Fruit fly (Drosophila melanogaster) whole organism, wandering third instar larva: ENCODE measurements around the gene CG5555.

Experiments used
- CG32264 ChIP-seq: fragments of 200-800 bp; sonication (Bioruptor generic); optimal IDR thresholded peaks from 2 replicates; lab custom pipeline; 2016; ENCODE audit warnings: missing biosample characterization, missing genetic modification characterization
- CG9705 ChIP-seq: fragments of 200-800 bp; sonication (Bioruptor generic); optimal IDR thresholded peaks from 2 replicates; lab custom pipeline; 2018; ENCODE audit warnings: missing biosample characterization, mild to moderate bottlenecking, missing genetic modification characterization
- CrebA ChIP-seq: fragments of 200-800 bp; sonication (Bioruptor generic); optimal IDR thresholded peaks from 2 replicates; lab custom pipeline; 2016; ENCODE audit warnings: missing biosample characterization, mild to moderate bottlenecking, missing genetic modification characterization, borderline replicate concordance
- Hnf4 ChIP-seq: fragments of 200-800 bp; sonication (Bioruptor generic); optimal IDR thresholded peaks from 2 replicates; lab custom pipeline; 2016; ENCODE audit warnings: missing biosample characterization, mild to moderate bottlenecking, missing genetic modification characterization
- N ChIP-seq: fragments of >200 bp; optimal IDR thresholded peaks from 2 replicates; lab custom pipeline; 2018; ENCODE audit warnings: missing biosample characterization, missing external identifiers, missing genetic modification characterization
- OdsH ChIP-seq: fragments of 200-800 bp; sonication (Bioruptor generic); optimal IDR thresholded peaks from 2 replicates; lab custom pipeline; 2016; ENCODE audit warnings: missing biosample characterization, mild to moderate bottlenecking, missing genetic modification characterization
- brk ChIP-seq: fragments of 200-800 bp; sonication (Bioruptor generic); optimal IDR thresholded peaks from 2 replicates; lab custom pipeline; 2016; ENCODE audit warnings: missing biosample characterization, mild to moderate bottlenecking, missing genetic modification characterization
- dl ChIP-seq, 2 experiments: fragments of 175-275, 200-275 bp in 1 of 2; fragments of 200-275 bp in 1 of 2; sonication (Bioruptor generic); optimal IDR thresholded peaks; lab custom pipeline; 2018; ENCODE audit warnings: mild to moderate bottlenecking in 2 of 2, missing biosample characterization in 2 of 2, missing genetic modification characterization in 2 of 2, moderate library complexity in 2 of 2; ENCODE audit not compliant: partially characterized antibody in 2 of 2, insufficient read depth in 1 of 2
- usp ChIP-seq: fragments of >200 bp; optimal IDR thresholded peaks from 2 replicates; lab custom pipeline; 2017; ENCODE audit warnings: missing biosample characterization, missing genetic modification characterization

DNA sequence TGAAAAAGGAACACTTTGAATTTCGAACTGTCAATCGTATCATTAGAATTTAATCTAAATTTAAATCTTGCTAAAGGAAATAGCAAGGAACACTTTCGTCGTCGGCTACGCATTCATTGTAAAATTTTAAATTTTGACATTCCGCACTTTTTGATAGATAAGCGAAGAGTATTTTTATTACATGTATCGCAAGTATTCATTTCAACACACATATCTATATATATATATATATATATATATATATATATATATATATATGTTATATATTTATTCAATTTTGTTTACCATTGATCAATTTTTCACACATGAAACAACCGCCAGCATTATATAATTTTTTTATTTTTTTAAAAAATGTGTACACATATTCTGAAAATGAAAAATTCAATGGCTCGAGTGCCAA, 20.6 kb downstream of the CG5555 start, which contains the start of gene CG11779:
- TF ChIP-seq CG32264 (GFP tag; lab: Kevin White, UChicago), result no peak
- TF ChIP-seq OdsH (GFP tag; lab: Kevin White, UChicago), result no peak
- TF ChIP-seq Hnf4 (GFP tag; lab: Kevin White, UChicago), result no peak
- TF ChIP-seq dl (GFP tag; optimal IDR thresholded peaks at IDR 0.05; lab: Kevin White, UChicago; ENCODE audit: insufficient read depth in 1 of 2, partially characterized antibody in 2 of 2), result no peak
- TF ChIP-seq CrebA (GFP tag; lab: Kevin White, UChicago), result no peak
- TF ChIP-seq usp, result no peak
- TF ChIP-seq brk (GFP tag; lab: Kevin White, UChicago), result no peak
- no peak for TF ChIP-seq CG9705 (GFP tag; lab: Kevin White, UChicago)
- TF ChIP-seq N (GFP tag; lab: Kevin White, UChicago), result no peak
